Fruit fly (Drosophila melanogaster): ENCODE results near the gene CG9132.

DNA sequence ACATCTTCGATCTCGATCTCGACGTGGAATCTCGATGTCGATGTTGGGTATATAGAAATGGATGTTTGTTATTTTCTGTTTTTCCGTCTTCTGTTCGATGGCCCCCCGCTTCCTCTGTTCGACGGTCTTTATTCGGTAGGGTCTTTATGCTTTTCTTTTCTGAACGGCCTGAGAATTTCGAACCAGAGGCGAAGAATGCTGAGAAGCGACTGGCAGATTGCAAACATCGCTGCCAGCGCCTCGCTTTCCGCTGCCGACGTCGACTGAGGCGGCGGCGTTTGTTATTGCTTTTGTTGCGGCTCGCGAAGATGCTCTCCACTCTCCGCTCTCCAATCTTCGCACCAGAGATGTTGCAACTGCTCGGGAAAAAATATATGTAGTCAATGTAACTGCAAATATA, 34.8 kb upstream of the CG9132 start, which contains the start of the genes CG13004 and CG46306:
- TF ChIP-seq Ets21C (GFP tag; optimal IDR thresholded peaks at IDR 0.05) (no peak), CG15336 (GFP tag; IDR thresholded peaks at IDR 0.05) (peak; percentile 40; the same call in 1 of the 2 replicates), esn (GFP tag; optimal IDR thresholded peaks at IDR 0.05) (peak; percentile 7), CG11762 (GFP tag; optimal IDR thresholded peaks at IDR 0.05; ENCODE audit: insufficient read depth) (no peak)

All from whole organism, prepupa.